Fruit fly (Drosophila melanogaster) whole organism, wandering third instar larva: ENCODE results near the gene CG13896.

Experiments used
- Abd-B ChIP-seq: fragments of >200 bp; optimal IDR thresholded peaks from 2 replicates; lab custom pipeline; 2017; ENCODE audit warnings: missing biosample characterization, missing genetic modification characterization
- CG32264 ChIP-seq: fragments of 200-800 bp; sonication (Bioruptor generic); optimal IDR thresholded peaks from 2 replicates; lab custom pipeline; 2016; ENCODE audit warnings: missing biosample characterization, missing genetic modification characterization
- CG9705 ChIP-seq: fragments of 200-800 bp; sonication (Bioruptor generic); optimal IDR thresholded peaks from 2 replicates; lab custom pipeline; 2018; ENCODE audit warnings: missing biosample characterization, mild to moderate bottlenecking, missing genetic modification characterization
- CrebA ChIP-seq: fragments of 200-800 bp; sonication (Bioruptor generic); optimal IDR thresholded peaks from 2 replicates; lab custom pipeline; 2016; ENCODE audit warnings: missing biosample characterization, mild to moderate bottlenecking, missing genetic modification characterization, borderline replicate concordance
- Dfd ChIP-seq: fragments of >200 bp; optimal IDR thresholded peaks from 2 replicates; lab custom pipeline; 2017; ENCODE audit warnings: missing biosample characterization, missing genetic modification characterization
- Dif ChIP-seq: fragments of 200-275, 200-300 bp; sonication (Bioruptor generic); optimal IDR thresholded peaks from 2 replicates; lab custom pipeline; 2018; ENCODE audit warnings: missing biosample characterization, missing genetic modification characterization; ENCODE audit not compliant: partially characterized antibody
- GATAd ChIP-seq: sonication (Bioruptor generic); optimal IDR thresholded peaks from 2 replicates; lab custom pipeline; 2016; ENCODE audit warnings: missing biosample characterization, missing genetic modification characterization
- HLH106 ChIP-seq: fragments of 200-800 bp; optimal IDR thresholded peaks from 3 replicates; lab custom pipeline; 2019; ENCODE audit warnings: missing biosample characterization, mild to moderate bottlenecking, missing genetic modification characterization, moderate library complexity
- Hnf4 ChIP-seq: fragments of 200-800 bp; sonication (Bioruptor generic); optimal IDR thresholded peaks from 2 replicates; lab custom pipeline; 2016; ENCODE audit warnings: missing biosample characterization, mild to moderate bottlenecking, missing genetic modification characterization
- Hr78 ChIP-seq: fragments of >200 bp; optimal IDR thresholded peaks from 2 replicates; lab custom pipeline; 2017; ENCODE audit warnings: missing biosample characterization, missing genetic modification characterization
- Hr83 ChIP-seq: fragments of 200-300 bp; sonication (Bioruptor generic); optimal IDR thresholded peaks from 2 replicates; lab custom pipeline; 2016; ENCODE audit warnings: missing biosample characterization, mild to moderate bottlenecking, missing genetic modification characterization, moderate library complexity; ENCODE audit not compliant: poor library complexity, severe bottlenecking
- Jra ChIP-seq: sonication (Bioruptor generic); optimal IDR thresholded peaks from 2 replicates; lab custom pipeline; 2016; ENCODE audit warnings: missing biosample characterization, missing genetic modification characterization
- Mio ChIP-seq: sonication (Bioruptor generic); optimal IDR thresholded peaks from 2 replicates; lab custom pipeline; 2016; ENCODE audit warnings: missing biosample characterization, missing genetic modification characterization
- Myc ChIP-seq: fragments of >200 bp; optimal IDR thresholded peaks from 2 replicates; lab custom pipeline; 2017
- N ChIP-seq: fragments of >200 bp; optimal IDR thresholded peaks from 2 replicates; lab custom pipeline; 2018; ENCODE audit warnings: missing biosample characterization, missing external identifiers, missing genetic modification characterization
- OdsH ChIP-seq: fragments of 200-800 bp; sonication (Bioruptor generic); optimal IDR thresholded peaks from 2 replicates; lab custom pipeline; 2016; ENCODE audit warnings: missing biosample characterization, mild to moderate bottlenecking, missing genetic modification characterization
- Rel ChIP-seq, 2 experiments: fragments of 200-800 bp; sonication (Bioruptor generic) in 1 of 2; optimal IDR thresholded peaks; 2 replicates in 1 of 2; 3 replicates in 1 of 2; lab custom pipeline; 2016 to 2019; ENCODE audit warnings: mild to moderate bottlenecking in 2 of 2, missing biosample characterization in 2 of 2, missing genetic modification characterization in 2 of 2, moderate library complexity in 1 of 2
- Sp1 ChIP-seq: fragments of 200-800 bp; sonication (Bioruptor generic); optimal IDR thresholded peaks from 3 replicates; lab custom pipeline; 2019; ENCODE audit warnings: missing biosample characterization, mild to moderate bottlenecking, missing genetic modification characterization, moderate library complexity
- Vsx2 ChIP-seq: fragments of 200-300, 225-300 bp; sonication (Bioruptor generic); optimal IDR thresholded peaks from 2 replicates; lab custom pipeline; 2018; ENCODE audit warnings: missing biosample characterization, missing genetic modification characterization; ENCODE audit not compliant: partially characterized antibody
- br ChIP-seq: fragments of 200-800 bp; sonication (Bioruptor generic); optimal IDR thresholded peaks from 2 replicates; lab custom pipeline; 2016; ENCODE audit warnings: missing biosample characterization, missing genetic modification characterization
- brk ChIP-seq: fragments of 200-800 bp; sonication (Bioruptor generic); optimal IDR thresholded peaks from 2 replicates; lab custom pipeline; 2016; ENCODE audit warnings: missing biosample characterization, mild to moderate bottlenecking, missing genetic modification characterization
- dl ChIP-seq, 2 experiments: fragments of 175-275, 200-275 bp in 1 of 2; fragments of 200-275 bp in 1 of 2; sonication (Bioruptor generic); optimal IDR thresholded peaks; lab custom pipeline; 2018; ENCODE audit warnings: mild to moderate bottlenecking in 2 of 2, missing biosample characterization in 2 of 2, missing genetic modification characterization in 2 of 2, moderate library complexity in 2 of 2; ENCODE audit not compliant: partially characterized antibody in 2 of 2, insufficient read depth in 1 of 2
- dmrt93B ChIP-seq: fragments of 200-800 bp; sonication (Bioruptor generic); optimal IDR thresholded peaks from 2 replicates; lab custom pipeline; 2018; ENCODE audit warnings: missing biosample characterization, mild to moderate bottlenecking, missing genetic modification characterization
- dsf ChIP-seq: sonication (Bioruptor generic); optimal IDR thresholded peaks from 2 replicates; lab custom pipeline; 2016; ENCODE audit warnings: missing biosample characterization, missing genetic modification characterization, borderline replicate concordance
- ey ChIP-seq: fragments of 200-800 bp; sonication (Bioruptor generic); optimal IDR thresholded peaks from 2 replicates; lab custom pipeline; 2016; ENCODE audit warnings: missing biosample characterization, missing genetic modification characterization
- foxo ChIP-seq, 2 experiments: fragments of 200-800 bp; sonication (Bioruptor generic); optimal IDR thresholded peaks; 2 replicates in 1 of 2; 3 replicates in 1 of 2; lab custom pipeline; 2016 to 2017; ENCODE audit warnings: missing biosample characterization in 2 of 2, missing genetic modification characterization in 2 of 2
- fru ChIP-seq: fragments of 200-800 bp; sonication (Bioruptor generic); optimal IDR thresholded peaks from 3 replicates; lab custom pipeline; 2016; ENCODE audit warnings: missing biosample characterization, mild to moderate bottlenecking, missing genetic modification characterization
- h ChIP-seq: fragments of 200-800 bp; sonication (Bioruptor generic); optimal IDR thresholded peaks from 3 replicates; lab custom pipeline; 2016; ENCODE audit warnings: missing biosample characterization, mild to moderate bottlenecking, missing genetic modification characterization
- jim ChIP-seq: fragments of 175-275, 200-325 bp; sonication (Bioruptor generic); optimal IDR thresholded peaks from 2 replicates; lab custom pipeline; 2016; ENCODE audit warnings: missing biosample characterization, mild to moderate bottlenecking, missing genetic modification characterization
- lola ChIP-seq: fragments of >200 bp; optimal IDR thresholded peaks from 2 replicates; lab custom pipeline; 2017; ENCODE audit warnings: missing biosample characterization, missing genetic modification characterization
- pan ChIP-seq: fragments of >200 bp; optimal IDR thresholded peaks from 2 replicates; lab custom pipeline; 2017
- psq ChIP-seq: fragments of 200-800 bp; sonication (Bioruptor generic); optimal IDR thresholded peaks from 3 replicates; lab custom pipeline; 2017; ENCODE audit warnings: missing biosample characterization, mild to moderate bottlenecking, missing genetic modification characterization, moderate library complexity
- rgr ChIP-seq: fragments of 200-800 bp; sonication (Bioruptor generic); optimal IDR thresholded peaks from 3 replicates; lab custom pipeline; 2016; ENCODE audit warnings: missing biosample characterization, mild to moderate bottlenecking, missing genetic modification characterization
- sage ChIP-seq: fragments of 200-800 bp; sonication (Bioruptor generic); optimal IDR thresholded peaks from 2 replicates; lab custom pipeline; 2016; ENCODE audit warnings: missing biosample characterization, mild to moderate bottlenecking, missing genetic modification characterization
- sv ChIP-seq: fragments of 200-800 bp; sonication (Bioruptor generic); optimal IDR thresholded peaks from 3 replicates; lab custom pipeline; 2016; ENCODE audit warnings: missing biosample characterization, missing genetic modification characterization
- tai ChIP-seq: sonication (Bioruptor generic); optimal IDR thresholded peaks from 2 replicates; lab custom pipeline; 2016; ENCODE audit warnings: missing biosample characterization, missing genetic modification characterization
- usp ChIP-seq: fragments of >200 bp; optimal IDR thresholded peaks from 2 replicates; lab custom pipeline; 2017; ENCODE audit warnings: missing biosample characterization, missing genetic modification characterization
- woc ChIP-seq: sonication (Bioruptor generic); optimal IDR thresholded peaks from 2 replicates; lab custom pipeline; 2016; ENCODE audit warnings: missing biosample characterization, mild to moderate bottlenecking, missing genetic modification characterization

Gene CG13896

dm6 chr3L:751516-752125 is 40.0 kb upstream of the CG13896 start (continued):
- TF ChIP-seq Mio (GFP tag; lab: Kevin White, UChicago) (no peak), Hnf4 (GFP tag; lab: Kevin White, UChicago) (no peak), dsf (GFP tag; lab: Kevin White, UChicago) (no peak), jim (GFP tag; lab: Kevin White, UChicago) (peak; percentile 27)

dm6 chr3L:750614-751293 is 39.1 kb upstream of the CG13896 start:
- TF ChIP-seq woc (GFP tag; lab: Kevin White, UChicago), result no peak
- no peak for TF ChIP-seq br
- TF ChIP-seq CG32264 (GFP tag; lab: Kevin White, UChicago), result no peak
- TF ChIP-seq Mio (GFP tag; lab: Kevin White, UChicago), result no peak
- no peak for TF ChIP-seq pan (lab: Kevin White, UChicago)
- TF ChIP-seq Rel (GFP tag; optimal IDR thresholded peaks at IDR 0.05; lab: Kevin White, UChicago), result no peak
- no peak for TF ChIP-seq Rel (tag; optimal IDR thresholded peaks at IDR 0.05; lab: Kevin White, UChicago)
- TF ChIP-seq Hnf4 (GFP tag; lab: Kevin White, UChicago), result no peak
- no peak for TF ChIP-seq Dif (GFP tag; lab: Kevin White, UChicago)

- TF ChIP-seq usp (GFP tag; lab: Kevin White, UChicago) (no peak), fru (peak; percentile 36), dmrt93B (GFP tag; lab: Kevin White, UChicago) (no peak), Vsx2 (GFP tag; lab: Kevin White, UChicago) (peak; percentile 93), tai (GFP tag; lab: Kevin White, UChicago) (no peak), Jra (GFP tag; lab: Kevin White, UChicago) (no peak), N (GFP tag; lab: Kevin White, UChicago) (no peak), CrebA (GFP tag; lab: Kevin White, UChicago) (peak; percentile 79), Hnf4 (GFP tag; lab: Kevin White, UChicago) (peak; percentile 74), Rel (GFP tag; optimal IDR thresholded peaks at IDR 0.05; lab: Kevin White, UChicago) (no peak), Rel (tag; optimal IDR thresholded peaks at IDR 0.05; lab: Kevin White, UChicago) (peak; percentile 66), br (peak; percentile 77), lola (no peak), GATAd (GFP tag; lab: Kevin White, UChicago) (no peak), Sp1 (GFP tag; lab: Kevin White, UChicago) (peak; percentile 78), Mio (GFP tag; lab: Kevin White, UChicago) (peak; percentile 43), rgr (GFP tag; lab: Kevin White, UChicago) (peak; percentile 72), Hr78 (GFP tag; lab: Kevin White, UChicago) (no peak), sv (no peak), OdsH (peak; percentile 37), sage (no peak), Abd-B (GFP tag; lab: Kevin White, UChicago) (no peak), dsf (GFP tag; lab: Kevin White, UChicago) (no peak), jim (GFP tag; lab: Kevin White, UChicago) (peak; percentile 63), Myc (no peak), CG32264 (GFP tag; lab: Kevin White, UChicago) (peak; percentile 13), HLH106 (peak; percentile 34), pan (lab: Kevin White, UChicago) (no peak), ey (GFP tag; lab: Kevin White, UChicago) (no peak), woc (GFP tag; lab: Kevin White, UChicago) (no peak), CG9705 (GFP tag; lab: Kevin White, UChicago) (no peak), foxo (GFP tag; optimal IDR thresholded peaks at IDR 0.05; lab: Kevin White, UChicago) (peak in 1 of 2 experiments; percentile 60), h (peak; percentile 77), Dfd (GFP tag; lab: Kevin White, UChicago) (no peak), Dif (GFP tag; lab: Kevin White, UChicago) (peak; percentile 87), brk (GFP tag; lab: Kevin White, UChicago) (peak; percentile 68), Hr83 (peak; percentile 89), psq (peak; percentile 21), dl (GFP tag; optimal IDR thresholded peaks at IDR 0.05; lab: Kevin White, UChicago; ENCODE audit: insufficient read depth in 1 of 2, partially characterized antibody in 2 of 2) (peak; percentile 19 to 80)
These were observed 37.5 kb upstream of the CG13896 start, which contains the start of gene emc for dm6 chr3L:749199-749538. Gene emc (plus strand): TSS chr3L:749400.
